Worm (Caenorhabditis elegans) whole organism, young adult: ENCODE results near the gene cest-2.1.

ENCODE experiments used
- B0336.3 ChIP-seq: fragments of 200-800 bp; sonication (Bioruptor generic); IDR thresholded peaks from 2 replicates; pipeline ENCODE4 v1.3.6; 2022; ENCODE audit warnings: missing genetic modification characterization, missing compliant biosample characterization
- C06A6.2 ChIP-seq: fragments of 200-800 bp; sonication (Bioruptor generic); conservative IDR thresholded peaks from 2 replicates; pipeline ENCODE4 v1.3.6; 2022; ENCODE audit warnings: missing genetic modification characterization, missing compliant biosample characterization
- C17E4.6 ChIP-seq: fragments of 200-800 bp; sonication (Bioruptor generic); IDR thresholded peaks from 2 replicates; pipeline ENCODE4 v1.3.6; 2022; ENCODE audit warnings: missing genetic modification reagents, missing genetic modification characterization, missing compliant biosample characterization
- D2030.7 ChIP-seq: fragments of 200-800 bp; sonication (Bioruptor generic); IDR thresholded peaks from 2 replicates; pipeline ENCODE4 v1.3.6; 2022; ENCODE audit warnings: missing genetic modification reagents, missing genetic modification characterization, missing compliant biosample characterization
- F33H1.4 ChIP-seq: fragments of 200-800 bp; sonication (Bioruptor generic); IDR thresholded peaks from 2 replicates; pipeline ENCODE4 v1.3.6; 2022; ENCODE audit warnings: missing genetic modification reagents, missing genetic modification characterization, missing compliant biosample characterization
- F39B2.1 ChIP-seq: fragments of 200-800 bp; sonication (Bioruptor generic); IDR thresholded peaks from 2 replicates; pipeline ENCODE4 v1.3.6; 2022; ENCODE audit warnings: missing genetic modification reagents, missing genetic modification characterization, missing compliant biosample characterization
- F55B11.4 ChIP-seq: sonication (generic microtip); optimal IDR thresholded peaks from 2 replicates; lab custom pipeline; 2016; ENCODE audit warnings: missing compliant biosample characterization, missing genetic modification characterization, borderline replicate concordance; ENCODE audit not compliant: insufficient read depth
- F57C9.4 ChIP-seq: sonication (generic microtip); optimal IDR thresholded peaks from 2 replicates; lab custom pipeline; 2017; ENCODE audit warnings: mild to moderate bottlenecking, missing genetic modification characterization, missing compliant biosample characterization
- T07F8.4 ChIP-seq: sonication (generic microtip); optimal IDR thresholded peaks from 2 replicates; lab custom pipeline; 2016; ENCODE audit warnings: mild to moderate bottlenecking, missing genetic modification characterization, moderate library complexity, missing compliant biosample characterization
- Y67H2A.10 ChIP-seq: fragments of 200-800 bp; sonication (Bioruptor generic); conservative IDR thresholded peaks from 2 replicates; pipeline ENCODE4 v1.3.6; 2022; ENCODE audit warnings: missing genetic modification reagents, missing genetic modification characterization, missing compliant biosample characterization
- aptf-3 ChIP-seq: fragments of 200-800 bp; sonication (Bioruptor generic); IDR thresholded peaks from 2 replicates; pipeline ENCODE4 v1.3.6; 2022; ENCODE audit warnings: missing genetic modification characterization, missing compliant biosample characterization
- athp-1 ChIP-seq: sonication (generic microtip); optimal IDR thresholded peaks from 2 replicates; lab custom pipeline; 2017; ENCODE audit warnings: mild to moderate bottlenecking, missing genetic modification characterization, missing compliant biosample characterization
- attf-3 ChIP-seq: fragments of 200-800 bp; sonication (Bioruptor generic); conservative IDR thresholded peaks from 2 replicates; pipeline ENCODE4 v1.3.6; 2022; ENCODE audit warnings: missing genetic modification reagents, missing genetic modification characterization, missing compliant biosample characterization
- bed-1 ChIP-seq: fragments of 200-800 bp; sonication (Bioruptor generic); IDR thresholded peaks from 2 replicates; pipeline ENCODE4 v1.3.6; 2022; ENCODE audit warnings: missing genetic modification reagents, missing genetic modification characterization, missing compliant biosample characterization
- ceh-100 ChIP-seq: fragments of 200-800 bp; sonication (Bioruptor generic); IDR thresholded peaks from 2 replicates; pipeline ENCODE4 v1.3.6; 2022; ENCODE audit warnings: missing genetic modification reagents, missing genetic modification characterization, missing compliant biosample characterization
- ceh-27 ChIP-seq: fragments of 200-800 bp; sonication (Bioruptor generic); optimal IDR thresholded peaks from 2 replicates; lab custom pipeline; 2018; ENCODE audit warnings: mild to moderate bottlenecking, missing genetic modification characterization, moderate library complexity, missing compliant biosample characterization
- chd-7 ChIP-seq: sonication (generic microtip); optimal IDR thresholded peaks from 2 replicates; lab custom pipeline; 2016; ENCODE audit warnings: mild to moderate bottlenecking, missing genetic modification characterization, moderate library complexity, missing compliant biosample characterization
- efl-1 ChIP-seq: fragments of 150-350 bp; optimal IDR thresholded peaks from 2 replicates; lab custom pipeline; 2014; ENCODE audit warnings: missing biosample characterization, missing genetic modification reagents, missing genetic modification characterization
- egl-44 ChIP-seq: fragments of 200-800 bp; sonication (Bioruptor generic); IDR thresholded peaks from 2 replicates; pipeline ENCODE4 v1.3.6; 2022; ENCODE audit warnings: missing genetic modification reagents, missing genetic modification characterization, missing compliant biosample characterization
- ets-4 ChIP-seq: fragments of 200-800 bp; sonication (Bioruptor generic); optimal IDR thresholded peaks from 2 replicates; lab custom pipeline; 2018; ENCODE audit warnings: mild to moderate bottlenecking, missing genetic modification characterization, missing compliant biosample characterization
- gei-17 ChIP-seq: fragments of 200-800 bp; sonication (Bioruptor generic); optimal IDR thresholded peaks from 2 replicates; lab custom pipeline; 2018; ENCODE audit warnings: mild to moderate bottlenecking, missing genetic modification characterization, missing compliant biosample characterization
- him-1 ChIP-seq: sonication (generic microtip); optimal IDR thresholded peaks from 2 replicates; lab custom pipeline; 2016; ENCODE audit warnings: missing genotype, missing genetic modification reagents, missing genetic modification characterization, missing compliant biosample characterization
- hlh-26 ChIP-seq: fragments of 200-800 bp; sonication (Bioruptor generic); conservative IDR thresholded peaks from 2 replicates; pipeline ENCODE4 v1.3.6; 2022; ENCODE audit warnings: missing genetic modification reagents, missing genetic modification characterization, missing compliant biosample characterization
- hmg-20 ChIP-seq: fragments of 200-800 bp; sonication (Bioruptor generic); IDR thresholded peaks from 2 replicates; pipeline ENCODE4 v1.3.6; 2022; ENCODE audit warnings: missing genetic modification reagents, missing genetic modification characterization, missing compliant biosample characterization
- hrde-1 ChIP-seq: sonication (generic microtip); optimal IDR thresholded peaks from 2 replicates; lab custom pipeline; 2016; ENCODE audit warnings: missing genetic modification characterization, mild to moderate bottlenecking, missing compliant biosample characterization, moderate library complexity, missing genotype, missing genetic modification reagents, borderline replicate concordance
- lag-1 ChIP-seq: fragments of 200-800 bp; sonication (Bioruptor generic); IDR thresholded peaks from 2 replicates; pipeline ENCODE4 v1.3.6; 2022; ENCODE audit warnings: missing genetic modification reagents, missing genetic modification characterization, missing compliant biosample characterization
- lin-26 ChIP-seq: fragments of 200-800 bp; sonication (Bioruptor generic); IDR thresholded peaks from 2 replicates; pipeline ENCODE4 v1.3.6; 2022; ENCODE audit warnings: missing genetic modification reagents, missing genetic modification characterization, missing compliant biosample characterization
- lin-54 ChIP-seq: fragments of 200-800 bp; sonication (Bioruptor generic); optimal IDR thresholded peaks from 2 replicates; lab custom pipeline; 2018; ENCODE audit warnings: mild to moderate bottlenecking, missing genetic modification characterization, missing compliant biosample characterization
- lir-1 ChIP-seq: fragments of 200-800 bp; sonication (Bioruptor generic); conservative IDR thresholded peaks from 2 replicates; pipeline ENCODE4 v1.3.6; 2022; ENCODE audit warnings: missing genetic modification reagents, missing genetic modification characterization, missing compliant biosample characterization
- madf-8 ChIP-seq: fragments of 200-800 bp; sonication (Bioruptor generic); conservative IDR thresholded peaks from 2 replicates; pipeline ENCODE4 v1.3.6; 2022; ENCODE audit warnings: missing genetic modification reagents, missing genetic modification characterization, missing compliant biosample characterization
- mcd-1 ChIP-seq: fragments of 200-800 bp; sonication (Bioruptor generic); IDR thresholded peaks from 2 replicates; pipeline ENCODE4 v1.3.6; 2022; ENCODE audit warnings: missing genetic modification reagents, missing genetic modification characterization, missing compliant biosample characterization
- mel-28 ChIP-seq: sonication (generic microtip); optimal IDR thresholded peaks from 2 replicates; lab custom pipeline; 2016; ENCODE audit warnings: borderline replicate concordance, mild to moderate bottlenecking, missing genetic modification characterization, missing compliant biosample characterization
- mes-4 ChIP-seq: sonication (generic microtip); optimal IDR thresholded peaks from 2 replicates; lab custom pipeline; 2016; ENCODE audit warnings: missing genotype, missing genetic modification characterization, missing compliant biosample characterization
- mxl-1 ChIP-seq: sonication (generic microtip); optimal IDR thresholded peaks from 2 replicates; lab custom pipeline; 2016; ENCODE audit warnings: missing genetic modification characterization, missing compliant biosample characterization
- nfya-1 ChIP-seq: sonication (generic microtip); optimal IDR thresholded peaks from 2 replicates; lab custom pipeline; 2017; ENCODE audit warnings: antibody characterized with exemption, missing compliant biosample characterization, missing genetic modification characterization, borderline replicate concordance; ENCODE audit not compliant: insufficient read depth
- nhr-120 ChIP-seq: fragments of 200-800 bp; sonication (Bioruptor generic); IDR thresholded peaks from 2 replicates; pipeline ENCODE4 v1.3.6; 2022; ENCODE audit warnings: missing genetic modification characterization, missing compliant biosample characterization
- nhr-80 ChIP-seq: sonication (generic microtip); optimal IDR thresholded peaks from 2 replicates; lab custom pipeline; 2016; ENCODE audit warnings: missing genetic modification characterization, missing compliant biosample characterization
- nhr-90 ChIP-seq: sonication (generic microtip); optimal IDR thresholded peaks from 2 replicates; lab custom pipeline; 2016; ENCODE audit warnings: missing genotype, mild to moderate bottlenecking, missing genetic modification characterization, missing compliant biosample characterization
- rec-8 ChIP-seq, 2 experiments: sonication (generic microtip); optimal IDR thresholded peaks; 2 replicates each; lab custom pipeline; 2016; ENCODE audit warnings: mild to moderate bottlenecking in 2 of 2, missing genetic modification characterization in 2 of 2, missing genetic modification reagents in 2 of 2, missing genotype in 2 of 2, missing biosample characterization in 1 of 2, missing compliant biosample characterization in 1 of 2, moderate library complexity in 1 of 2
- sdz-38 ChIP-seq: sonication (generic microtip); optimal IDR thresholded peaks from 2 replicates; lab custom pipeline; 2016; ENCODE audit warnings: missing genotype, missing genetic modification characterization, missing compliant biosample characterization
- snpc-1.3 ChIP-seq: sonication (generic microtip); optimal IDR thresholded peaks from 2 replicates; lab custom pipeline; 2017; ENCODE audit warnings: missing genetic modification characterization, mild to moderate bottlenecking, missing compliant biosample characterization, antibody characterized with exemption, moderate library complexity, missing genotype, missing genetic modification reagents; ENCODE audit not compliant: insufficient read depth
- snpc-4 ChIP-seq, 5 experiments: fragments of 150-350 bp in 1 of 5; sonication (generic microtip) in 4 of 5; optimal IDR thresholded peaks; 2 replicates each; lab custom pipeline; 2014 to 2018; ENCODE audit warnings: missing genetic modification characterization in 5 of 5, missing biosample characterization in 3 of 5, antibody characterized with exemption in 2 of 5, mild to moderate bottlenecking in 2 of 5, missing compliant biosample characterization in 2 of 5, missing genotype in 2 of 5, moderate library complexity in 2 of 5, missing genetic modification reagents in 1 of 5
- somi-1 ChIP-seq: fragments of 200-800 bp; sonication (Bioruptor generic); optimal IDR thresholded peaks from 2 replicates; lab custom pipeline; 2018; ENCODE audit warnings: mild to moderate bottlenecking, missing genetic modification characterization, missing compliant biosample characterization
- sptf-2 ChIP-seq: fragments of 200-800 bp; sonication (Bioruptor generic); optimal IDR thresholded peaks from 2 replicates; lab custom pipeline; 2018; ENCODE audit warnings: mild to moderate bottlenecking, missing genetic modification characterization, missing compliant biosample characterization
- tlf-1 ChIP-seq: fragments of 200-800 bp; sonication (Bioruptor generic); optimal IDR thresholded peaks from 2 replicates; lab custom pipeline; 2018; ENCODE audit warnings: mild to moderate bottlenecking, missing genetic modification characterization, missing compliant biosample characterization
- zim-3 ChIP-seq: sonication (generic microtip); optimal IDR thresholded peaks from 2 replicates; lab custom pipeline; 2017; ENCODE audit warnings: mild to moderate bottlenecking, missing genetic modification characterization, moderate library complexity, missing compliant biosample characterization
- ztf-28 ChIP-seq: fragments of 200-800 bp; sonication (Bioruptor generic); IDR thresholded peaks from 2 replicates; pipeline ENCODE4 v1.3.6; 2022; ENCODE audit warnings: missing genetic modification reagents, missing genetic modification characterization, missing compliant biosample characterization
- ztf-3 ChIP-seq: fragments of 200-800 bp; sonication (Bioruptor generic); optimal IDR thresholded peaks from 2 replicates; lab custom pipeline; 2018; ENCODE audit warnings: mild to moderate bottlenecking, missing genetic modification characterization, missing compliant biosample characterization

cest-2.1 gene

DNA sequence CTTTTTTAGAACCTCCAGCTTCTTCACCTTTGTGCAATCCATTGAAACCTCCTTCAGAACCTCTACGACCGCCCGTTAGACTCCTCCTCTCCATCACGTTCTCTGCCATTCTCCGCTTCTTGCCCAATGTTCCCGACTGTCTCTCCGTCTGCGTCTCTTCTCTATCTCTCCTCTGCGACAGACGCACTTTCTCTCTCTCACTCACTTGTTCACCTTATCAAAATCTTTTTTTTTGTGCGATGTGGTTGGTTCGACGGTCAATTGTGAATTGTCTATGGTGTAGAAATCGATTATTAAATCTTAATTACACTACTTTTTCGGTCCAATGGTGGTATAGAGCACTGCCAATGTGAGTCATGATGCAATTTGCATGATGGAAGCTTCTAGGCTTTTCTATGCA lies 22.2 kb upstream of the cest-2.1 start, which contains the start of gene atfs-1 (continued):
- TF ChIP-seq mcd-1 (GFP tag; lab: Robert Waterston, UW) (peak; percentile 41), F33H1.4 (GFP tag; lab: Robert Waterston, UW) (no peak), B0336.3 (GFP tag; lab: Robert Waterston, UW) (peak; percentile 52; the same call in 1 of the 2 replicates), D2030.7 (GFP tag; lab: Robert Waterston, UW) (no peak), ets-4 (GFP tag; lab: Kevin White, UChicago) (peak; percentile 15), snpc-1.3 (tag; lab: Kevin White, UChicago) (no peak), him-1 (tag; lab: Kevin White, UChicago) (no peak), ztf-28 (GFP tag; lab: Robert Waterston, UW) (no peak), nhr-90 (tag; lab: Kevin White, UChicago) (no peak), nhr-120 (GFP tag; lab: Robert Waterston, UW) (no peak), somi-1 (GFP tag; lab: Kevin White, UChicago) (no peak), snpc-4 (GFP tag; optimal IDR thresholded peaks at IDR 0.05; lab: Kevin White, UChicago) (no peak), snpc-4 (tag; optimal IDR thresholded peaks at IDR 0.05; lab: Kevin White, UChicago) (peak in 3 of 4 experiments; percentile 4 to 14 (median 12)), lin-54 (GFP tag; lab: Kevin White, UChicago) (no peak), nhr-80 (tag; lab: Kevin White, UChicago) (peak; percentile 97), lir-1 (GFP tag; lab: Robert Waterston, UW) (no peak), hlh-26 (GFP tag; lab: Robert Waterston, UW) (no peak), F55B11.4 (tag; lab: Kevin White, UChicago) (no peak), F57C9.4 (tag; lab: Kevin White, UChicago) (no peak), mes-4 (no peak), mxl-1 (tag; lab: Kevin White, UChicago) (no peak), lag-1 (GFP tag; lab: Robert Waterston, UW) (no peak), zim-3 (tag; lab: Kevin White, UChicago) (no peak), efl-1 (GFP tag; lab: Kevin White, UChicago) (no peak), bed-1 (GFP tag; lab: Robert Waterston, UW) (no peak), C17E4.6 (no peak), ztf-3 (no peak), sptf-2 (GFP tag; lab: Kevin White, UChicago) (no peak), madf-8 (GFP tag; lab: Robert Waterston, UW) (no peak), chd-7 (tag; lab: Kevin White, UChicago) (peak; percentile 28), athp-1 (tag; lab: Kevin White, UChicago) (no peak), aptf-3 (GFP tag; lab: Robert Waterston, UW) (no peak), hmg-20 (GFP tag; lab: Robert Waterston, UW) (no peak), egl-44 (0 out of 2 replicates have a peak, but pooled peaks have one; percentile 35), F39B2.1 (GFP tag; lab: Robert Waterston, UW) (no peak), C06A6.2 (GFP tag; lab: Robert Waterston, UW) (no peak), hrde-1 (tag; lab: Kevin White, UChicago) (no peak), nfya-1 (no peak), gei-17 (GFP tag; lab: Kevin White, UChicago) (no peak), mel-28 (no peak), Y67H2A.10 (GFP tag; lab: Robert Waterston, UW) (no peak), sdz-38 (no peak), lin-26 (GFP tag; lab: Robert Waterston, UW) (no peak), ceh-27 (peak; percentile 42), tlf-1 (GFP tag; lab: Kevin White, UChicago) (peak; percentile 14), ceh-100 (GFP tag; lab: Robert Waterston, UW) (no peak), attf-3 (no peak), T07F8.4 (no peak), rec-8 (tag; optimal IDR thresholded peaks at IDR 0.05; lab: Kevin White, UChicago) (no peak)
